Fruit fly (Drosophila melanogaster) whole organism: ENCODE data around the gene eys.

Source experiments
- CG8478 ChIP-seq: fragments of >200 bp; optimal IDR thresholded peaks from 2 replicates; lab custom pipeline; 2018; ENCODE audit warnings: inconsistent platforms
- EcR ChIP-seq, 2 experiments: fragments of >200 bp; optimal IDR thresholded peaks; 2 replicates each; lab custom pipeline; 2017; ENCODE audit warnings: missing biosample characterization in 2 of 2, missing genetic modification characterization in 2 of 2, missing genetic modification reagents in 2 of 2
- usp ChIP-seq: fragments of >200 bp; optimal IDR thresholded peaks from 2 replicates; lab custom pipeline; 2017; ENCODE audit warnings: missing biosample characterization, missing genetic modification characterization, mixed read lengths

DNA sequence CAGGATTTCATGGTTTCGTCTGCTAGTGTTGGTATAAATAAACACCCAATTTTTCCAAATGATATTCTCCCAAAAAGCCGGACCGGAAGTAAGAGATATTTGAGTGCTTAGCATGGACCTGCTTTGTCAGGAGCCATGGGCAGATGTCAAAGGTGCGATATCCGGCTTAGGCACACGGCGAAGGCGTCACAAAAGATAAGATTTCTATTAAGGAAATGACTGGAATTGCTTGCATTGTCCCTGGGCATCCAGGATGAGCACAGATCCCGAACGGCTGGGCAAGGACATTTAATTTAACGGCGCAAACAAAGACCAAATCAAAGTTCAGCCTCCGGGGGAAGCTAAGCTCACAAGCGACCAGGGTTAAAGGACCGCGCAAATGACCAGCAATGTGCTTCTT lies 74.2 kb downstream of the eys start, which contains the start of gene CG3557:
- TF ChIP-seq EcR (GFP tag; optimal IDR thresholded peaks at IDR 0.05; lab: Kevin White, UChicago): no peak
- TF ChIP-seq usp: no peak
- TF ChIP-seq CG8478: no peak
